Worm (Caenorhabditis elegans): ENCODE measurements around the gene prmt-5.

DNA sequence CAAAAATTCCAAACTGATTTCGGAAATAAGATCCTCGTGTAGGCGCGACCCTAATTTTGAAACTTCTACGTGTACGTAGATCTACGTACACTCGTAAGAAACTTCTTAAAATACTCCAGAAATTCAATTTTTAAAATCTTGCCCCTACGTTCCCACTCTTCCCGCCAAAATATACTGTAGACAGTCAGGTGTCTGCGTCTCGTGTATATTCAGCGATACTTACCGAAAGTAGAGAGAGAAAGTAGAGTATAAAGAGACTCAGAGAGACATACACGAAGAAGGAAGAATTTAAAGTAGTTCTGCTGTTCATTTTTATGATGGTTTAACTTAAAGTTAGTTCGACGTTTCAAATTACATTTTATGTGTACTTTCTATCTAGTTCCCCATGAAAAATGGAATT lies 37.1 kb upstream of the prmt-5 start:
- TF ChIP-seq pat-9 (tag; optimal IDR thresholded peaks at IDR 0.05) (no peak), T23F11.4 (GFP tag; optimal IDR thresholded peaks at IDR 0.05) (no peak), C08G9.2 (tag; optimal IDR thresholded peaks at IDR 0.05) (no peak), rnt-1 (tag; optimal IDR thresholded peaks at IDR 0.05) (no peak), F13H6.1 (tag; optimal IDR thresholded peaks at IDR 0.05) (no peak), pha-4 (tag; optimal IDR thresholded peaks at IDR 0.05) (no peak), hlh-6 (tag; optimal IDR thresholded peaks at IDR 0.05) (no peak), ceh-19 (GFP tag; optimal IDR thresholded peaks at IDR 0.05) (no peak), ceh-9 (tag; optimal IDR thresholded peaks at IDR 0.05) (no peak), hlh-13 (GFP tag; optimal IDR thresholded peaks at IDR 0.05) (no peak), ahr-1 (tag; optimal IDR thresholded peaks at IDR 0.05) (no peak), ceh-34 (tag; optimal IDR thresholded peaks at IDR 0.05) (no peak), unc-55 (GFP tag; optimal IDR thresholded peaks at IDR 0.05) (no peak), che-1 (tag; optimal IDR thresholded peaks at IDR 0.05) (no peak)
